Worm (Caenorhabditis elegans): Measurements from ENCODE around the gene F35C11.4.

Gene F35C11.4

ce11 chrII:8259674-8260073 lies 10.9 kb downstream of the F35C11.4 start:
- TF ChIP-seq B0035.1 (tag; optimal IDR thresholded peaks at IDR 0.05) (no peak), C06A6.2 (GFP tag; conservative IDR thresholded peaks at IDR 0.05) (0 out of 2 replicates have a peak, but pooled peaks have one; percentile 17), lin-26 (GFP tag; IDR thresholded peaks at IDR 0.05) (peak; percentile 28; the same call in 1 of the 2 replicates), rec-8 (tag; optimal IDR thresholded peaks at IDR 0.05) (no peak), egl-18 (GFP tag; IDR thresholded peaks at IDR 0.05) (no peak), ztf-26 (tag; optimal IDR thresholded peaks at IDR 0.05) (peak; percentile 66), pha-4 (tag; optimal IDR thresholded peaks at IDR 0.05) (no peak), fkh-3 (tag; optimal IDR thresholded peaks at IDR 0.05) (no peak), F37B4.10 (GFP tag; IDR thresholded peaks at IDR 0.05) (no peak), somi-1 (GFP tag; optimal IDR thresholded peaks at IDR 0.05) (peak; percentile 52), hsf-1 (GFP tag; IDR thresholded peaks at IDR 0.05) (0 out of 2 replicates have a peak, but pooled peaks have one; percentile 53)

- no peak for TF ChIP-seq lin-35 (GFP tag; optimal IDR thresholded peaks at IDR 0.05)
- no peak for TF ChIP-seq ZK185.1 (tag; optimal IDR thresholded peaks at IDR 0.05; ENCODE audit: poor library complexity, severe bottlenecking)
- peak; percentile 30 for TF ChIP-seq ztf-26 (tag; optimal IDR thresholded peaks at IDR 0.05)
- TF ChIP-seq hsf-1 (GFP tag; IDR thresholded peaks at IDR 0.05), result no peak
- no peak for TF ChIP-seq F49E8.2 (tag; optimal IDR thresholded peaks at IDR 0.05; ENCODE audit: insufficient read depth)
- peak; percentile 47 for TF ChIP-seq nhr-80 (tag; optimal IDR thresholded peaks at IDR 0.05)
- no peak for TF ChIP-seq ceh-27 (GFP tag; optimal IDR thresholded peaks at IDR 0.05)
- TF ChIP-seq xnd-1 (tag; optimal IDR thresholded peaks at IDR 0.05), result no peak
These were observed 14.8 kb downstream of the F35C11.4 start for ce11 chrII:8263562-8263961.

DNA sequence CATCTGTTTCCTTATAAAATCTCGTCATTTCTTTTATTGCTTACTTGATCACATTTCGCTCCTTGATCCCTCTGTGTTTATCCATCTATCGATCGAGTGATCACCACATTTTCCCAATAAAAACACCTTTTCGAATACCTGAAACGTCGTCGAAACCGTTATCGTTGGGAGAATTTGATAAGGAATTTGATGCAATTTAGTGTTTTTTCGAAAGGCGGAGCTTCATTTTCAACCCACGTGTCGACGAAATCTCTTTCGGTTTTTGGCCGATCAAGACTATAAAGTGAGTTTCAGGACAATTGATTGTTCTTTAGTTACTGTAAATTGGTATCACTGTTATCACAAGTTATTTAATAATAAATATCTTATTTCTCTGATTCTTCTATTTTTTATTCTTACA lies 15.8 kb downstream of the F35C11.4 start, which contains the start of gene srdh-1:
TSS of gene srdh-1 (plus strand) at position 43 of the 400 bp plus-strand sequence.
- TF ChIP-seq ZK185.1 (tag; optimal IDR thresholded peaks at IDR 0.05; ENCODE audit: poor library complexity, severe bottlenecking) (no peak), snpc-3.4 (tag; optimal IDR thresholded peaks at IDR 0.05) (no peak), ztf-26 (tag; optimal IDR thresholded peaks at IDR 0.05) (no peak), somi-1 (GFP tag; optimal IDR thresholded peaks at IDR 0.05) (no peak), unc-130 (GFP tag; optimal IDR thresholded peaks at IDR 0.05) (no peak), hmg-1.2 (GFP tag; IDR thresholded peaks at IDR 0.05) (no peak), egl-18 (GFP tag; IDR thresholded peaks at IDR 0.05) (no peak), D2030.7 (GFP tag; IDR thresholded peaks at IDR 0.05) (no peak), lir-1 (GFP tag; conservative IDR thresholded peaks at IDR 0.05) (no peak), snpc-1.1 (tag; optimal IDR thresholded peaks at IDR 0.05; ENCODE audit: insufficient read depth) (no peak)

- TF ChIP-seq dox-1 (GFP tag; IDR thresholded peaks at IDR 0.05) (peak; percentile 44; the same call in 1 of the 2 replicates), nhr-80 (tag; optimal IDR thresholded peaks at IDR 0.05) (peak; percentile 79), F57C9.4 (tag; optimal IDR thresholded peaks at IDR 0.05) (no peak)
These were observed 17.8 kb downstream of the F35C11.4 start for ce11 chrII:8266559-8266958.

- TF ChIP-seq ceh-91 (GFP tag; IDR thresholded peaks at IDR 0.05) (no peak), lin-26 (GFP tag; IDR thresholded peaks at IDR 0.05) (0 out of 2 replicates have a peak, but pooled peaks have one; percentile 64), somi-1 (GFP tag; optimal IDR thresholded peaks at IDR 0.05) (no peak), snpc-1.1 (tag; optimal IDR thresholded peaks at IDR 0.05; ENCODE audit: insufficient read depth) (no peak), hlh-12 (tag; optimal IDR thresholded peaks at IDR 0.05) (no peak), let-526 (GFP tag; IDR thresholded peaks at IDR 0.05) (no peak)
These were observed 18.9 kb downstream of the F35C11.4 start for ce11 chrII:8267679-8268078.

- TF ChIP-seq mxl-1 (tag; optimal IDR thresholded peaks at IDR 0.05) (no peak), madf-8 (GFP tag; conservative IDR thresholded peaks at IDR 0.05) (no peak), egl-18 (GFP tag; IDR thresholded peaks at IDR 0.05) (no peak), rec-8 (tag; optimal IDR thresholded peaks at IDR 0.05) (no peak), tbp1 (GFP tag; optimal IDR thresholded peaks at IDR 0.05) (no peak), dpff-1 (tag; optimal IDR thresholded peaks at IDR 0.05) (no peak), lin-35 (GFP tag; optimal IDR thresholded peaks at IDR 0.05) (no peak), unc-130 (GFP tag; optimal IDR thresholded peaks at IDR 0.05) (no peak), Y67H2A.10 (GFP tag; conservative IDR thresholded peaks at IDR 0.05) (no peak), mcd-1 (GFP tag; IDR thresholded peaks at IDR 0.05) (no peak), F57A8.1 (GFP tag; optimal IDR thresholded peaks at IDR 0.05) (no peak), sea-2 (GFP tag; IDR thresholded peaks at IDR 0.05) (no peak), sdz-38 (tag; optimal IDR thresholded peaks at IDR 0.05) (no peak), rpc-1 (optimal IDR thresholded peaks at IDR 0.05) (no peak), rpc-1 (tag; optimal IDR thresholded peaks at IDR 0.05) (no peak)
These were observed 20.5 kb downstream of the F35C11.4 start, which contains the start of gene K01C8.2 for ce11 chrII:8269351-8269750. Gene K01C8.2 (minus strand): TSS chrII:8269451.

Data from whole organism, young adult.